Comparison of ENCODE assay signal across 4 fruit fly cellular contexts in genomic region chr3R:27197581-27197980, dm6.
TF ChIP-seq lines count a peak whose summit lies in the region.

No protein-coding gene starts in this region.

- TF ChIP-seq CTCF in whole organism, embryonic (GFP tag; optimal IDR thresholded peaks at IDR 0.05; lab: Kevin White, UChicago): no peak

TF ChIP-seq in whole organism, embryonic, 481 proteins besides CTCF, POLR2A, EP300 and RAD21:
- TF ChIP-seq danr (GFP tag; IDR thresholded peaks at IDR 0.05; lab: Robert Waterston, UW): no peak
- TF ChIP-seq CG10979 (tag; optimal IDR thresholded peaks at IDR 0.05; lab: Kevin White, UChicago): peak; percentile 23
- peak; percentile 34 for TF ChIP-seq dmrt11E (tag; optimal IDR thresholded peaks at IDR 0.05; lab: Kevin White, UChicago)
- TF ChIP-seq CG2678 (tag; optimal IDR thresholded peaks at IDR 0.05; lab: Kevin White, UChicago): no peak
- no peak for TF ChIP-seq CG18599 (GFP tag; optimal IDR thresholded peaks at IDR 0.05; lab: Kevin White, UChicago)
- TF ChIP-seq lola (GFP tag; optimal IDR thresholded peaks at IDR 0.05; lab: Kevin White, UChicago): peak in 1 of 3 experiments; percentile 10
- peak in 1 of 2 experiments; percentile 22 for TF ChIP-seq bsh (GFP tag; optimal IDR thresholded peaks at IDR 0.05; lab: Kevin White, UChicago)
- TF ChIP-seq Atf3 (GFP tag; optimal IDR thresholded peaks at IDR 0.05; lab: Kevin White, UChicago): no peak
- TF ChIP-seq Xrp1 (GFP tag; IDR thresholded peaks at IDR 0.05; lab: Robert Waterston, UW): peak; percentile 31; the same call in 1 of the 2 replicates
- TF ChIP-seq CG31441 (GFP tag; IDR thresholded peaks at IDR 0.05; lab: Robert Waterston, UW): 0 out of 2 replicates have a peak, but pooled peaks have one; percentile 10
- peak; percentile 24 for TF ChIP-seq gem (tag; optimal IDR thresholded peaks at IDR 0.05; lab: Kevin White, UChicago)
- TF ChIP-seq unpg (GFP tag; optimal IDR thresholded peaks at IDR 0.05; lab: Kevin White, UChicago): peak; percentile 1
- no peak for TF ChIP-seq CG10959 (GFP tag; IDR thresholded peaks at IDR 0.05; lab: Robert Waterston, UW)
- TF ChIP-seq pzg (GFP tag; optimal IDR thresholded peaks at IDR 0.05; lab: Kevin White, UChicago): no peak
- TF ChIP-seq CG18262 (tag; optimal IDR thresholded peaks at IDR 0.05; lab: Kevin White, UChicago): peak; percentile 12
- TF ChIP-seq gsb-n (tag; optimal IDR thresholded peaks at IDR 0.05; lab: Kevin White, UChicago): peak; percentile 1
- no peak for TF ChIP-seq Hr39 (optimal IDR thresholded peaks at IDR 0.05; lab: Kevin White, UChicago)
- peak; percentile 9 for TF ChIP-seq phol (tag; optimal IDR thresholded peaks at IDR 0.05; lab: Kevin White, UChicago)

TF ChIP-seq in whole organism, prepupa, 60 proteins besides CTCF, POLR2A, EP300 and RAD21 (continues in another document):
- TF ChIP-seq CG6163 (GFP tag; IDR thresholded peaks at IDR 0.05; lab: Robert Waterston, UW) (0 out of 3 replicates have a peak, but pooled peaks have one; percentile 21), vri (GFP tag; optimal IDR thresholded peaks at IDR 0.05; lab: Kevin White, UChicago) (no peak), Met (GFP tag; optimal IDR thresholded peaks at IDR 0.05; lab: Kevin White, UChicago) (no peak), CG7368 (GFP tag; optimal IDR thresholded peaks at IDR 0.05; lab: Kevin White, UChicago) (no peak), Hr39 (GFP tag; optimal IDR thresholded peaks at IDR 0.05; lab: Kevin White, UChicago) (peak; percentile 6), CG8119 (GFP tag; IDR thresholded peaks at IDR 0.05; lab: Robert Waterston, UW) (no peak), dac (GFP tag; optimal IDR thresholded peaks at IDR 0.05; lab: Kevin White, UChicago) (no peak), Lpt (GFP tag; optimal IDR thresholded peaks at IDR 0.05; lab: Kevin White, UChicago) (no peak), ss (GFP tag; optimal IDR thresholded peaks at IDR 0.05; lab: Kevin White, UChicago) (peak in 1 of 2 experiments; percentile 18), CG11762 (GFP tag; optimal IDR thresholded peaks at IDR 0.05; lab: Kevin White, UChicago; ENCODE audit: insufficient read depth) (no peak), CG6792 (GFP tag; optimal IDR thresholded peaks at IDR 0.05; lab: Kevin White, UChicago) (no peak), Gug (GFP tag; IDR thresholded peaks at IDR 0.05; lab: Robert Waterston, UW) (no peak), CG10631 (GFP tag; optimal IDR thresholded peaks at IDR 0.05; lab: Kevin White, UChicago) (peak; percentile 48), CG6808 (GFP tag; optimal IDR thresholded peaks at IDR 0.05; lab: Kevin White, UChicago) (peak; percentile 52), Sox15 (GFP tag; optimal IDR thresholded peaks at IDR 0.05; lab: Kevin White, UChicago) (no peak), net (GFP tag; optimal IDR thresholded peaks at IDR 0.05; lab: Kevin White, UChicago) (no peak), CG32006 (GFP tag; optimal IDR thresholded peaks at IDR 0.05; lab: Kevin White, UChicago) (peak; percentile 4), CG8632 (GFP tag; optimal IDR thresholded peaks at IDR 0.05; lab: Kevin White, UChicago) (no peak), svp (GFP tag; lab: Kevin White, UChicago) (peak; percentile 73), Eip93F (GFP tag; optimal IDR thresholded peaks at IDR 0.05; lab: Kevin White, UChicago) (no peak), Blimp-1 (GFP tag; optimal IDR thresholded peaks at IDR 0.05; lab: Kevin White, UChicago) (no peak), CG11294 (GFP tag; IDR thresholded peaks at IDR 0.05; lab: Robert Waterston, UW) (no peak), Hr38 (GFP tag; optimal IDR thresholded peaks at IDR 0.05; lab: Kevin White, UChicago) (no peak), Sox102F (GFP tag; optimal IDR thresholded peaks at IDR 0.05; lab: Kevin White, UChicago) (no peak), CG1621 (tag; optimal IDR thresholded peaks at IDR 0.05; lab: Kevin White, UChicago) (peak; percentile 11), CG9139 (GFP tag; optimal IDR thresholded peaks at IDR 0.05; lab: Kevin White, UChicago) (peak; percentile 6)

TF ChIP-seq in whole organism, pupa, 21 proteins besides CTCF, POLR2A, EP300 and RAD21:
- no peak for TF ChIP-seq D1 (tag; optimal IDR thresholded peaks at IDR 0.05; lab: Kevin White, UChicago)
- TF ChIP-seq EcR (GFP tag; optimal IDR thresholded peaks at IDR 0.05; lab: Kevin White, UChicago): no peak
- TF ChIP-seq Pif1A (GFP tag; optimal IDR thresholded peaks at IDR 0.05; lab: Kevin White, UChicago): peak; percentile 46
- no peak for TF ChIP-seq CG13204 (GFP tag; optimal IDR thresholded peaks at IDR 0.05; lab: Kevin White, UChicago)
- peak; percentile 67 for TF ChIP-seq CG9948 (tag; optimal IDR thresholded peaks at IDR 0.05; lab: Kevin White, UChicago)
- TF ChIP-seq CG10348 (GFP tag; IDR thresholded peaks at IDR 0.05; lab: Robert Waterston, UW): no peak
- peak; percentile 34 for TF ChIP-seq CG15710 (tag; optimal IDR thresholded peaks at IDR 0.05; lab: Kevin White, UChicago)
- peak; percentile 63 for TF ChIP-seq CG17806 (tag; optimal IDR thresholded peaks at IDR 0.05; lab: Kevin White, UChicago)
- peak; percentile 15 for TF ChIP-seq CG34367 (tag; optimal IDR thresholded peaks at IDR 0.05; lab: Kevin White, UChicago)
- peak; percentile 30 for TF ChIP-seq CG8301 (tag; optimal IDR thresholded peaks at IDR 0.05; lab: Kevin White, UChicago)
- TF ChIP-seq CG12605 (GFP tag; IDR thresholded peaks at IDR 0.05; lab: Robert Waterston, UW): no peak
- TF ChIP-seq CG14655 (GFP tag; optimal IDR thresholded peaks at IDR 0.05; lab: Kevin White, UChicago): peak; percentile 50
- TF ChIP-seq CG8159 (tag; optimal IDR thresholded peaks at IDR 0.05; lab: Kevin White, UChicago): peak; percentile 68
- no peak for TF ChIP-seq fd96Ca (GFP tag; IDR thresholded peaks at IDR 0.05; lab: Robert Waterston, UW)

TF ChIP-seq in whole organism, wandering third instar larva, 38 proteins besides CTCF, POLR2A, EP300 and RAD21:
- TF ChIP-seq br (GFP tag; optimal IDR thresholded peaks at IDR 0.05; lab: Kevin White, UChicago): no peak
- no peak for TF ChIP-seq CG9705 (GFP tag; optimal IDR thresholded peaks at IDR 0.05; lab: Kevin White, UChicago)
- TF ChIP-seq Sp1 (GFP tag; optimal IDR thresholded peaks at IDR 0.05; lab: Kevin White, UChicago): peak; percentile 3
- TF ChIP-seq rgr (GFP tag; optimal IDR thresholded peaks at IDR 0.05; lab: Kevin White, UChicago): peak; percentile 18
- TF ChIP-seq tai (GFP tag; optimal IDR thresholded peaks at IDR 0.05; lab: Kevin White, UChicago): no peak
- TF ChIP-seq ey (GFP tag; optimal IDR thresholded peaks at IDR 0.05; lab: Kevin White, UChicago): no peak
- no peak for TF ChIP-seq lola (GFP tag; optimal IDR thresholded peaks at IDR 0.05; lab: Kevin White, UChicago)
- no peak for TF ChIP-seq Hr78 (GFP tag; optimal IDR thresholded peaks at IDR 0.05; lab: Kevin White, UChicago)
- TF ChIP-seq Hnf4 (GFP tag; optimal IDR thresholded peaks at IDR 0.05; lab: Kevin White, UChicago): no peak
- TF ChIP-seq Dif (GFP tag; optimal IDR thresholded peaks at IDR 0.05; lab: Kevin White, UChicago; ENCODE audit: partially characterized antibody): no peak
- no peak for TF ChIP-seq foxo (GFP tag; optimal IDR thresholded peaks at IDR 0.05; lab: Kevin White, UChicago)
- no peak for TF ChIP-seq h (GFP tag; optimal IDR thresholded peaks at IDR 0.05; lab: Kevin White, UChicago)
- TF ChIP-seq sage (GFP tag; optimal IDR thresholded peaks at IDR 0.05; lab: Kevin White, UChicago): no peak
- TF ChIP-seq usp (GFP tag; optimal IDR thresholded peaks at IDR 0.05; lab: Kevin White, UChicago): no peak
- no peak for TF ChIP-seq Abd-B (GFP tag; optimal IDR thresholded peaks at IDR 0.05; lab: Kevin White, UChicago)
- no peak for TF ChIP-seq Jra (GFP tag; optimal IDR thresholded peaks at IDR 0.05; lab: Kevin White, UChicago)
- TF ChIP-seq dmrt93B (GFP tag; optimal IDR thresholded peaks at IDR 0.05; lab: Kevin White, UChicago): no peak
TF ChIP-seq in whole organism, wandering third instar larva: peak in this region for 2.

Comparison
In these comparisons a context has a peak if more than half of its experiments do, and no peak if none do; other contexts are left out.
1. Of the 7 proteins assayed by ChIP-seq in both whole organism, embryonic and whole organism, prepupa: peak only in whole organism, embryonic: none; only in whole organism, prepupa: Hr39; in both: none; in neither: 6.